Worm (Caenorhabditis elegans) whole organism, L4 larva: ENCODE data around the gene T22D1.3.

Experiments used
- F44E2.7 ChIP-seq: fragments of 200-800 bp; sonication (Bioruptor generic); IDR thresholded peaks from 2 replicates; pipeline ENCODE4 v2.1.2; 2022; ENCODE audit warnings: missing genetic modification characterization, missing compliant biosample characterization
- R02D3.7 ChIP-seq: fragments of 150-350 bp; sonication (generic microtip); optimal IDR thresholded peaks from 3 replicates; lab custom pipeline; 2014; ENCODE audit warnings: missing biosample characterization, missing genetic modification characterization
- T26A8.4 ChIP-seq: fragments of 200-800 bp; sonication (Bioruptor generic); IDR thresholded peaks from 2 replicates; pipeline ENCODE4 v1.3.6; 2022; ENCODE audit warnings: missing genetic modification characterization, missing compliant biosample characterization
- Y75B8A.6 ChIP-seq: fragments of 200-800 bp; sonication (Bioruptor generic); IDR thresholded peaks from 2 replicates; pipeline ENCODE4 v1.3.6; 2022; ENCODE audit warnings: missing genetic modification reagents, missing genetic modification characterization, missing compliant biosample characterization
- ZK337.2 ChIP-seq: fragments of 200-800 bp; sonication (Bioruptor generic); IDR thresholded peaks from 2 replicates; pipeline ENCODE4 v1.3.6; 2022; ENCODE audit warnings: missing genetic modification reagents, missing genetic modification characterization, missing compliant biosample characterization
- ZK546.5 ChIP-seq, 2 experiments: sonication (generic microtip); optimal IDR thresholded peaks; 2 replicates each; lab custom pipeline; 2017; ENCODE audit warnings: missing biosample characterization in 2 of 2, missing genetic modification characterization in 2 of 2
- aha-1 ChIP-seq: fragments of 150-350 bp; peaks from one replicate; lab custom pipeline; 2014; ENCODE audit warnings: missing biosample characterization, missing genetic modification characterization
- aly-2 ChIP-seq: sonication (generic microtip); optimal IDR thresholded peaks from 2 replicates; lab custom pipeline; 2018; ENCODE audit warnings: missing biosample characterization, missing genetic modification characterization
- ceh-28 ChIP-seq: fragments of 150-350 bp; optimal IDR thresholded peaks from 2 replicates; lab custom pipeline; 2014; ENCODE audit warnings: missing biosample characterization, missing genetic modification reagents, missing genetic modification characterization
- ceh-32 ChIP-seq: sonication (generic microtip); optimal IDR thresholded peaks from 2 replicates; lab custom pipeline; 2016; ENCODE audit warnings: mild to moderate bottlenecking, missing genetic modification characterization, missing compliant biosample characterization; ENCODE audit not compliant: poor library complexity
- ceh-62 ChIP-seq: sonication (generic microtip); optimal IDR thresholded peaks from 2 replicates; lab custom pipeline; 2017; ENCODE audit warnings: missing biosample characterization, missing genetic modification characterization
- ceh-82 ChIP-seq: sonication (generic microtip); optimal IDR thresholded peaks from 2 replicates; lab custom pipeline; 2017; ENCODE audit warnings: missing biosample characterization, missing genetic modification characterization
- ces-1 ChIP-seq: fragments of 150-350 bp; sonication (generic microtip); optimal IDR thresholded peaks from 4 replicates; lab custom pipeline; 2014; ENCODE audit warnings: missing biosample characterization, missing genetic modification reagents, missing genetic modification characterization
- cey-2 ChIP-seq: sonication (generic microtip); optimal IDR thresholded peaks from 3 replicates; lab custom pipeline; 2017; ENCODE audit warnings: missing genetic modification characterization, mild to moderate bottlenecking, missing compliant biosample characterization, antibody characterized with exemption, borderline replicate concordance; ENCODE audit not compliant: insufficient read depth
- daf-12 ChIP-seq: fragments of 150-350 bp; optimal IDR thresholded peaks from 2 replicates; lab custom pipeline; 2014; ENCODE audit warnings: missing biosample characterization, missing genetic modification reagents, missing genetic modification characterization
- daf-8 ChIP-seq: fragments of 200-800 bp; sonication (Bioruptor generic); IDR thresholded peaks from 2 replicates; pipeline ENCODE4 v1.3.6; 2022; ENCODE audit warnings: missing genetic modification characterization, missing compliant biosample characterization
- dmd-9 ChIP-seq: fragments of 200-800 bp; sonication (Bioruptor generic); IDR thresholded peaks from 2 replicates; pipeline ENCODE4 v1.3.6; 2022; ENCODE audit warnings: missing genetic modification reagents, missing genetic modification characterization, missing compliant biosample characterization
- egl-27 ChIP-seq: sonication (generic microtip); optimal IDR thresholded peaks from 3 replicates; lab custom pipeline; 2017; ENCODE audit warnings: missing biosample characterization, missing genetic modification reagents, missing genetic modification characterization
- egl-43 ChIP-seq: fragments of 200-800 bp; sonication (Bioruptor generic); IDR thresholded peaks from 2 replicates; pipeline ENCODE4 v1.3.6; 2022; ENCODE audit warnings: missing genetic modification reagents, missing genetic modification characterization, missing compliant biosample characterization
- fos-1 ChIP-seq: fragments of 150-350 bp; optimal IDR thresholded peaks from 2 replicates; lab custom pipeline; 2014; ENCODE audit warnings: missing biosample characterization, missing genetic modification characterization
- hif-1 ChIP-seq, 2 experiments: sonication (generic microtip); optimal IDR thresholded peaks; 2 replicates each; lab custom pipeline; 2016 to 2017; ENCODE audit warnings: missing compliant biosample characterization in 2 of 2, missing genetic modification characterization in 2 of 2, missing genetic modification reagents in 2 of 2, missing genotype in 2 of 2, mild to moderate bottlenecking in 1 of 2
- hlh-30 ChIP-seq: sonication (generic microtip); optimal IDR thresholded peaks from 2 replicates; lab custom pipeline; 2017; ENCODE audit warnings: antibody characterized with exemption, mild to moderate bottlenecking, missing genetic modification characterization, missing compliant biosample characterization; ENCODE audit not compliant: insufficient read depth
- hmg-1.1 ChIP-seq: fragments of 200-800 bp; sonication (Bioruptor generic); IDR thresholded peaks from 2 replicates; pipeline ENCODE4 v1.3.6; 2022; ENCODE audit warnings: missing genetic modification reagents, missing genetic modification characterization, missing compliant biosample characterization
- lsy-2 ChIP-seq, 2 experiments: fragments of 150-350 bp in 1 of 2; sonication (generic microtip) in 1 of 2; optimal IDR thresholded peaks; 2 replicates each; lab custom pipeline; 2014 to 2017; ENCODE audit warnings: missing biosample characterization in 2 of 2, missing genetic modification characterization in 2 of 2
- mdt-29 ChIP-seq: fragments of 200-800 bp; sonication (Bioruptor generic); IDR thresholded peaks from 2 replicates; pipeline ENCODE4 v1.3.6; 2022; ENCODE audit warnings: missing genetic modification reagents, missing genetic modification characterization, missing compliant biosample characterization
- mxl-2 ChIP-seq: fragments of 200-800 bp; sonication (Bioruptor generic); conservative IDR thresholded peaks from 2 replicates; pipeline ENCODE4 v1.3.6; 2022; ENCODE audit warnings: missing genetic modification reagents, missing genetic modification characterization, missing compliant biosample characterization
- nhr-10 ChIP-seq: fragments of 150-350 bp; optimal IDR thresholded peaks from 2 replicates; lab custom pipeline; 2014; ENCODE audit warnings: missing biosample characterization, missing genetic modification characterization
- nhr-102 ChIP-seq: sonication (generic microtip); optimal IDR thresholded peaks from 2 replicates; lab custom pipeline; 2016; ENCODE audit warnings: mild to moderate bottlenecking, missing genetic modification characterization, moderate library complexity, missing compliant biosample characterization
- nhr-237 ChIP-seq: sonication (generic microtip); optimal IDR thresholded peaks from 2 replicates; lab custom pipeline; 2017; ENCODE audit warnings: missing biosample characterization, missing genetic modification characterization
- nhr-41 ChIP-seq: fragments of 200-800 bp; sonication (Bioruptor generic); IDR thresholded peaks from 2 replicates; pipeline ENCODE4 v1.3.6; 2022; ENCODE audit warnings: missing genetic modification reagents, missing genetic modification characterization, missing compliant biosample characterization
- nhr-42 ChIP-seq: fragments of 200-800 bp; sonication (Bioruptor generic); IDR thresholded peaks from 2 replicates; pipeline ENCODE4 v1.3.6; 2022; ENCODE audit warnings: missing genetic modification characterization, missing compliant biosample characterization
- nhr-76 ChIP-seq: fragments of 150-350 bp; optimal IDR thresholded peaks from 2 replicates; lab custom pipeline; 2014; ENCODE audit warnings: missing biosample characterization, missing genetic modification characterization
- nhr-77 ChIP-seq: fragments of 150-350 bp; optimal IDR thresholded peaks from 2 replicates; lab custom pipeline; 2014; ENCODE audit warnings: missing biosample characterization, missing genetic modification characterization
- pha-4 ChIP-seq, 2 experiments: fragments of 150-350 bp in 1 of 2; fragments of 200-800 bp in 1 of 2; sonication (Bioruptor generic) in 1 of 2; IDR thresholded peaks in 1 of 2; optimal IDR thresholded peaks in 1 of 2; 2 replicates each; pipeline versions ENCODE4 v1.3.6 to Lab custom; 2014 to 2022; ENCODE audit warnings: missing genetic modification characterization in 2 of 2, missing genetic modification reagents in 2 of 2, missing biosample characterization in 1 of 2, missing compliant biosample characterization in 1 of 2
- php-3 ChIP-seq: fragments of 200-800 bp; sonication (Bioruptor generic); IDR thresholded peaks from 2 replicates; pipeline ENCODE4 v1.3.6; 2022; ENCODE audit warnings: missing genetic modification reagents, missing genetic modification characterization, missing compliant biosample characterization
- rbr-2 ChIP-seq: sonication (generic microtip); optimal IDR thresholded peaks from 2 replicates; lab custom pipeline; 2016; ENCODE audit warnings: missing genotype, missing genetic modification characterization, missing compliant biosample characterization
- saeg-2 ChIP-seq: fragments of 200-800 bp; sonication (Bioruptor generic); IDR thresholded peaks from 2 replicates; pipeline ENCODE4 v1.3.6; 2022; ENCODE audit warnings: missing genetic modification reagents, missing genetic modification characterization, missing compliant biosample characterization
- sdz-12 ChIP-seq: fragments of 200-800 bp; sonication (Bioruptor generic); optimal IDR thresholded peaks from 2 replicates; lab custom pipeline; 2018; ENCODE audit warnings: mild to moderate bottlenecking, missing genetic modification characterization, missing compliant biosample characterization
- set-16 ChIP-seq: fragments of 200-800 bp; sonication (Bioruptor generic); IDR thresholded peaks from 2 replicates; pipeline ENCODE4 v1.3.6; 2022; ENCODE audit warnings: missing genetic modification reagents, missing genetic modification characterization, missing compliant biosample characterization
- snpc-1.2 ChIP-seq: fragments of 200-800 bp; sonication (Bioruptor generic); IDR thresholded peaks from 2 replicates; pipeline ENCODE4 v1.3.6; 2022; ENCODE audit warnings: missing genetic modification reagents, missing genetic modification characterization, missing compliant biosample characterization
- spr-3 ChIP-seq: fragments of 200-800 bp; sonication (Bioruptor generic); optimal IDR thresholded peaks from 2 replicates; lab custom pipeline; 2018; ENCODE audit warnings: mild to moderate bottlenecking, missing genetic modification characterization, missing compliant biosample characterization
- tag-97 ChIP-seq: fragments of 200-800 bp; sonication (Bioruptor generic); IDR thresholded peaks from 2 replicates; pipeline ENCODE4 v1.3.6; 2022; ENCODE audit warnings: missing genetic modification characterization, missing compliant biosample characterization
- unc-130 ChIP-seq: sonication (generic microtip); optimal IDR thresholded peaks from 2 replicates; lab custom pipeline; 2016; ENCODE audit warnings: missing genetic modification reagents, missing genetic modification characterization, missing compliant biosample characterization
- unc-62 ChIP-seq, 3 experiments: fragments of 150-350 bp in 1 of 3; sonication (generic microtip); optimal IDR thresholded peaks in 2 of 3; peaks in 1 of 3; 1 replicate in 1 of 3; 2 replicates in 2 of 3; lab custom pipeline; 2014 to 2017; ENCODE audit warnings: missing biosample characterization in 3 of 3, missing genetic modification characterization in 3 of 3, missing genetic modification reagents in 3 of 3, missing genotype in 1 of 3
- zag-1 ChIP-seq: fragments of 150-350 bp; optimal IDR thresholded peaks from 2 replicates; lab custom pipeline; 2014; ENCODE audit warnings: missing biosample characterization, missing genetic modification characterization
- zfp-2 ChIP-seq: sonication (generic microtip); optimal IDR thresholded peaks from 2 replicates; lab custom pipeline; 2016; ENCODE audit warnings: mild to moderate bottlenecking, missing genetic modification characterization, missing compliant biosample characterization
- zip-2 ChIP-seq: fragments of 150-350 bp; optimal IDR thresholded peaks from 2 replicates; lab custom pipeline; 2014; ENCODE audit warnings: missing biosample characterization, missing genetic modification characterization

The T22D1.3 gene

DNA sequence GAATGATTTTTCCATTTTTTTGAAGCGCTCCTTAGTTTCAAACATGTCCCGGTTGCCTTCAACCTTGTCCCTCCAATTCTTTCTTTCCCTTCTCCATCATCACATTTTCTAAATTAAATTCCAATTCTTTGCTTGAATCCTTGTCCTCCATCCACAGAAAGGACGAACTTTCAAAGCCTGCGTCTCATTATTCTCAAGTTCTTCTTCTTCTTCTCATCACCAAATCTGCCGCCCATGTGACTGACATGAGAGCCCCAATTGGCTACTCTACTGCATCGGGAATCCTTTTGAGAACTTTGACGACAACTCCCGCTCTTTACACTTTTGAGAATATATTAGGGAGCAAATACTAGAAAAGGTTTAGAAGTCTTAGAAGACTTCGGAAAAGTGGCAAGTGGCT lies 43.3 kb downstream of the T22D1.3 start (continued):
- TF ChIP-seq sdz-12 (GFP tag; lab: Kevin White, UChicago) (no peak), zag-1 (tag; lab: Kevin White, UChicago) (no peak), daf-8 (no peak), nhr-10 (tag; lab: Kevin White, UChicago) (no peak), ceh-32 (tag; lab: Kevin White, UChicago) (no peak), ZK546.5 (tag; optimal IDR thresholded peaks at IDR 0.05; lab: Kevin White, UChicago) (no peak), snpc-1.2 (GFP tag; lab: Robert Waterston, UW) (no peak), T26A8.4 (GFP tag; lab: Robert Waterston, UW) (no peak), daf-12 (tag; lab: Kevin White, UChicago) (no peak), set-16 (GFP tag; lab: Robert Waterston, UW) (no peak), nhr-76 (no peak), hmg-1.1 (GFP tag; lab: Robert Waterston, UW) (no peak), zfp-2 (no peak), nhr-77 (no peak), ceh-28 (no peak), ZK337.2 (GFP tag; lab: Robert Waterston, UW) (no peak), pha-4 (GFP tag; IDR thresholded peaks at IDR 0.05; lab: Robert Waterston, UW) (no peak), pha-4 (tag; optimal IDR thresholded peaks at IDR 0.05; lab: Kevin White, UChicago) (no peak), dmd-9 (GFP tag; lab: Robert Waterston, UW) (no peak), fos-1 (tag; lab: Kevin White, UChicago) (no peak), ces-1 (GFP tag; lab: Kevin White, UChicago) (peak; percentile 78), cey-2 (tag; lab: Kevin White, UChicago) (no peak), spr-3 (GFP tag; lab: Kevin White, UChicago) (no peak), lsy-2 (tag; optimal IDR thresholded peaks at IDR 0.05; lab: Kevin White, UChicago) (peak in 1 of 2 experiments; percentile 47), aha-1 (tag; lab: Kevin White, UChicago) (peak; percentile 25), ceh-82 (tag; lab: Kevin White, UChicago) (no peak), zip-2 (tag; lab: Kevin White, UChicago) (no peak)

DNA sequence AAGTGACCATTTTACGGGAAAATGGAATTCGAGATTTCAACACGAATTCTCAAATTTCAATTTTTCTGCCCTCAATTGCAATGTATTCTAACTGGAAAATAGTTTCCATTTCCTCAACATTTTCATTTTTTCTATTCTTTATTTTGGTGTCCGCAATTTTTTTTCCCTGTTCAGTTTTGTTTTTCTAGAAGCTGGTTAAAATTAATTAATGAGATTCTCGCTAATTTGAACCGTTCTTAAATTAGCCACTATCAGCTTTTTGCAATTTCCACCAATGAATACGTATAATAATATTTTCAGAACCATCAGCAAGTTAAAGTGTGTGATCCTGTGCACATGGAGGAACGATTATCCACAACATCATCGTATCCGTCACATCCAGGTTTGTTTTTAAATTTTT lies 44.0 kb downstream of the T22D1.3 start, which contains the start of gene jnk-1:
TSS of gene jnk-1 (plus strand) at position 301 of the 400 bp plus-strand sequence.
- TF ChIP-seq fos-1 (tag; lab: Kevin White, UChicago) (no peak), nhr-76 (no peak), ceh-62 (tag; lab: Kevin White, UChicago) (no peak), mdt-29 (GFP tag; lab: Robert Waterston, UW) (no peak), hlh-30 (no peak), unc-130 (no peak), rbr-2 (tag; lab: Kevin White, UChicago) (no peak), Y75B8A.6 (GFP tag; lab: Robert Waterston, UW) (no peak), snpc-1.2 (GFP tag; lab: Robert Waterston, UW) (no peak), nhr-42 (GFP tag; lab: Robert Waterston, UW) (no peak), nhr-102 (tag; lab: Kevin White, UChicago) (no peak), egl-27 (tag; lab: Kevin White, UChicago) (no peak), hif-1 (tag; optimal IDR thresholded peaks at IDR 0.05; lab: Kevin White, UChicago) (no peak)

DNA sequence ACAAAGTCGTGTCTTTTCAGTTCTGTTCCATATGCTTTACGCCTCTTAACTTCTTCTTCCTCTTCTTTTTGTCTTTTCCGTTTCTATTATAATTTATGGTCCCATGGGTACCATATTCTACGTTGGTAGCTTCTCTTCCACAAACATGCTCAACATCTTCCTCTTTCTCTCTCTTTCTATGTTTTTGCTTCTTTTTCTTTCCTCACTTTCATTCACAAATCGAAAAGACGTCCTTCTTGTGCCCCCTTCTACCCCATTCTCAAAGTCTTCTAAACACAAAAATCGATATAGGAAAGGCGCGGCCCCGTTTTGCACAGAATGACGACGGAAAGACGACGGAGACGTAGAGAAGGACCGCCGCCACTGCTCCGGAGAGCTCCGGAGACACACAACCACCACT lies 45.4 kb downstream of the T22D1.3 start:
- TF ChIP-seq R02D3.7 (no peak), nhr-237 (tag; lab: Kevin White, UChicago) (no peak), snpc-1.2 (GFP tag; lab: Robert Waterston, UW) (no peak), T26A8.4 (GFP tag; lab: Robert Waterston, UW) (no peak), saeg-2 (no peak), hlh-30 (peak; percentile 43), php-3 (no peak), F44E2.7 (GFP tag; lab: Robert Waterston, UW) (no peak), aly-2 (tag; lab: Kevin White, UChicago) (no peak), tag-97 (GFP tag; lab: Robert Waterston, UW) (no peak), zfp-2 (no peak), hmg-1.1 (GFP tag; lab: Robert Waterston, UW) (peak; percentile 54; the same call in 1 of the 2 replicates), ceh-28 (peak; percentile 54), daf-8 (no peak), ces-1 (GFP tag; lab: Kevin White, UChicago) (no peak), lsy-2 (tag; optimal IDR thresholded peaks at IDR 0.05; lab: Kevin White, UChicago) (peak; percentile 8 to 57), mxl-2 (GFP tag; lab: Robert Waterston, UW) (no peak), nhr-41 (no peak), unc-62 (GFP tag; optimal IDR thresholded peaks at IDR 0.05 in 1 of 2; lab: Kevin White, UChicago) (peak in 1 of 2 experiments; percentile 98), unc-62 (tag; optimal IDR thresholded peaks at IDR 0.05; lab: Kevin White, UChicago) (no peak), egl-43 (GFP tag; lab: Robert Waterston, UW) (no peak)
